Worm (Caenorhabditis elegans) whole organism, L2 larva: ENCODE measurements around the gene C17H12.37.
A peak's percentile ranks its signal among the peaks of the same experiment; 100 is the strongest.

Experiments used
- C34F6.9 ChIP-seq: fragments of 150-350 bp; optimal IDR thresholded peaks from 2 replicates; lab custom pipeline; 2014; ENCODE audit warnings: missing biosample characterization, missing genetic modification characterization
- F13H6.1 ChIP-seq: sonication (generic microtip); optimal IDR thresholded peaks from 2 replicates; lab custom pipeline; 2016; ENCODE audit warnings: missing genetic modification characterization, missing compliant biosample characterization
- Y55F3AM.14 ChIP-seq: fragments of 200-800 bp; sonication (Bioruptor generic); optimal IDR thresholded peaks from 2 replicates; lab custom pipeline; 2018; ENCODE audit warnings: mild to moderate bottlenecking, missing genetic modification characterization, missing compliant biosample characterization
- ZK546.5 ChIP-seq: sonication (generic microtip); optimal IDR thresholded peaks from 2 replicates; lab custom pipeline; 2017; ENCODE audit warnings: missing biosample characterization, missing genetic modification characterization
- alr-1 ChIP-seq: fragments of 150-350 bp; optimal IDR thresholded peaks from 2 replicates; lab custom pipeline; 2014; ENCODE audit warnings: missing biosample characterization, missing genetic modification characterization
- aly-2 ChIP-seq: fragments of 150-350 bp; optimal IDR thresholded peaks from 2 replicates; lab custom pipeline; 2014; ENCODE audit warnings: missing biosample characterization, missing genetic modification characterization
- ama-1 ChIP-seq: fragments of 150-350 bp; optimal IDR thresholded peaks from 2 replicates; lab custom pipeline; 2018; ENCODE audit warnings: inconsistent platforms
- blmp-1 ChIP-seq: sonication (generic microtip); optimal IDR thresholded peaks from 2 replicates; lab custom pipeline; 2017; ENCODE audit warnings: missing genetic modification characterization, mild to moderate bottlenecking, missing compliant biosample characterization, antibody characterized with exemption, moderate library complexity; ENCODE audit not compliant: insufficient read depth
- ceh-16 ChIP-seq: fragments of 150-350 bp; optimal IDR thresholded peaks from 2 replicates; lab custom pipeline; 2014; ENCODE audit warnings: missing biosample characterization, missing genetic modification characterization
- ceh-82 ChIP-seq: fragments of 150-350 bp; optimal IDR thresholded peaks from 2 replicates; lab custom pipeline; 2014; ENCODE audit warnings: missing biosample characterization, missing genetic modification characterization
- crh-2 ChIP-seq: sonication (generic microtip); optimal IDR thresholded peaks from 2 replicates; lab custom pipeline; 2017; ENCODE audit warnings: missing biosample characterization, missing genetic modification characterization
- dmd-4 ChIP-seq: sonication (generic microtip); optimal IDR thresholded peaks from 2 replicates; lab custom pipeline; 2017; ENCODE audit warnings: missing biosample characterization, missing genetic modification characterization
- egl-27 ChIP-seq: sonication (generic microtip); optimal IDR thresholded peaks from 3 replicates; lab custom pipeline; 2017; ENCODE audit warnings: missing biosample characterization, missing genetic modification reagents, missing genetic modification characterization
- elt-1 ChIP-seq: fragments of 150-350 bp; optimal IDR thresholded peaks from 2 replicates; lab custom pipeline; 2014; ENCODE audit warnings: missing biosample characterization, missing genetic modification characterization
- fos-1 ChIP-seq: fragments of 150-350 bp; optimal IDR thresholded peaks from 2 replicates; lab custom pipeline; 2014; ENCODE audit warnings: missing biosample characterization, missing genetic modification characterization
- gmeb-1 ChIP-seq: fragments of 150-350 bp; optimal IDR thresholded peaks from 2 replicates; lab custom pipeline; 2014; ENCODE audit warnings: missing biosample characterization, missing genetic modification characterization
- lin-11 ChIP-seq: fragments of 150-350 bp; sonication (generic microtip); optimal IDR thresholded peaks from 2 replicates; lab custom pipeline; 2014; ENCODE audit warnings: missing biosample characterization, missing genetic modification characterization, inconsistent platforms, mixed read lengths
- lin-13 ChIP-seq: fragments of 150-350 bp; optimal IDR thresholded peaks from 2 replicates; lab custom pipeline; 2014; ENCODE audit warnings: missing biosample characterization, missing genetic modification reagents, missing genetic modification characterization
- lin-39 ChIP-seq: fragments of 150-350 bp; optimal IDR thresholded peaks from 2 replicates; lab custom pipeline; 2014; ENCODE audit warnings: missing biosample characterization, missing genetic modification reagents, missing genetic modification characterization
- lsy-2 ChIP-seq, 2 experiments: fragments of 150-350 bp in 1 of 2; sonication (generic microtip) in 1 of 2; optimal IDR thresholded peaks; 2 replicates each; lab custom pipeline; 2014 to 2017; ENCODE audit warnings: missing biosample characterization in 2 of 2, missing genetic modification characterization in 2 of 2
- mab-5 ChIP-seq: fragments of 150-350 bp; optimal IDR thresholded peaks from 2 replicates; lab custom pipeline; 2014; ENCODE audit warnings: missing biosample characterization, missing genetic modification characterization
- mbf-1 ChIP-seq: sonication (generic microtip); optimal IDR thresholded peaks from 2 replicates; lab custom pipeline; 2017; ENCODE audit warnings: missing biosample characterization, missing genetic modification characterization
- mdl-1 ChIP-seq, 2 experiments: fragments of 150-350 bp in 1 of 2; sonication (generic microtip) in 1 of 2; optimal IDR thresholded peaks; 2 replicates each; lab custom pipeline; 2017; ENCODE audit warnings: missing biosample characterization in 2 of 2, missing genetic modification characterization in 2 of 2
- nhr-10 ChIP-seq: sonication (generic microtip); optimal IDR thresholded peaks from 2 replicates; lab custom pipeline; 2017; ENCODE audit warnings: missing biosample characterization, missing genetic modification characterization
- nhr-11 ChIP-seq: fragments of 150-350 bp; optimal IDR thresholded peaks from 2 replicates; lab custom pipeline; 2014; ENCODE audit warnings: missing biosample characterization, missing genetic modification characterization
- nhr-12 ChIP-seq: fragments of 150-350 bp; optimal IDR thresholded peaks from 2 replicates; lab custom pipeline; 2014; ENCODE audit warnings: missing biosample characterization, missing genetic modification characterization
- nhr-129 ChIP-seq: fragments of 150-350 bp; optimal IDR thresholded peaks from 2 replicates; lab custom pipeline; 2014; ENCODE audit warnings: missing biosample characterization, missing genetic modification characterization
- nhr-21 ChIP-seq: fragments of 150-350 bp; optimal IDR thresholded peaks from 2 replicates; lab custom pipeline; 2014; ENCODE audit warnings: missing biosample characterization, missing genetic modification characterization
- nhr-237 ChIP-seq: fragments of 150-350 bp; optimal IDR thresholded peaks from 2 replicates; lab custom pipeline; 2014; ENCODE audit warnings: missing biosample characterization, missing genetic modification characterization
- nhr-25 ChIP-seq: fragments of 150-350 bp; sonication (generic microtip); optimal IDR thresholded peaks from 3 replicates; lab custom pipeline; 2014; ENCODE audit warnings: missing biosample characterization, missing genetic modification characterization
- nhr-6 ChIP-seq: fragments of 150-350 bp; optimal IDR thresholded peaks from 2 replicates; lab custom pipeline; 2014; ENCODE audit warnings: missing biosample characterization, missing genetic modification characterization
- nhr-77 ChIP-seq: fragments of 150-350 bp; optimal IDR thresholded peaks from 2 replicates; lab custom pipeline; 2014; ENCODE audit warnings: missing biosample characterization, missing genetic modification characterization
- peb-1 ChIP-seq: fragments of 150-350 bp; optimal IDR thresholded peaks from 2 replicates; lab custom pipeline; 2014; ENCODE audit warnings: missing biosample characterization, missing genetic modification characterization
- skn-1 ChIP-seq: sonication (generic microtip); optimal IDR thresholded peaks from 2 replicates; lab custom pipeline; 2017; ENCODE audit warnings: missing biosample characterization, missing genetic modification characterization
- sma-3 ChIP-seq: sonication (generic microtip); optimal IDR thresholded peaks from 2 replicates; lab custom pipeline; 2016; ENCODE audit warnings: missing genetic modification reagents, missing genetic modification characterization, missing compliant biosample characterization
- sma-9 ChIP-seq, 2 experiments: fragments of 150-350 bp in 1 of 2; sonication (generic microtip) in 1 of 2; optimal IDR thresholded peaks; 2 replicates each; lab custom pipeline; 2014 to 2016; ENCODE audit warnings: missing genetic modification characterization in 2 of 2, mild to moderate bottlenecking in 1 of 2, missing biosample characterization in 1 of 2, missing compliant biosample characterization in 1 of 2, missing genetic modification reagents in 1 of 2, moderate library complexity in 1 of 2
- snpc-4 ChIP-seq: fragments of 150-350 bp; optimal IDR thresholded peaks from 2 replicates; lab custom pipeline; 2014; ENCODE audit warnings: missing biosample characterization, missing genetic modification characterization
- unc-39 ChIP-seq: fragments of 150-350 bp; optimal IDR thresholded peaks from 2 replicates; lab custom pipeline; 2014; ENCODE audit warnings: missing biosample characterization, missing genetic modification characterization
- unc-55 ChIP-seq: fragments of 150-350 bp; sonication (generic microtip); optimal IDR thresholded peaks from 3 replicates; lab custom pipeline; 2014; ENCODE audit warnings: missing biosample characterization, missing genetic modification reagents, missing genetic modification characterization
- unc-62 ChIP-seq: fragments of 150-350 bp; optimal IDR thresholded peaks from 2 replicates; lab custom pipeline; 2014; ENCODE audit warnings: missing biosample characterization, missing genetic modification reagents, missing genetic modification characterization
- zag-1 ChIP-seq: fragments of 150-350 bp; optimal IDR thresholded peaks from 2 replicates; lab custom pipeline; 2014; ENCODE audit warnings: missing biosample characterization, missing genetic modification characterization
- ztf-1 ChIP-seq: fragments of 200-800 bp; sonication (Bioruptor generic); conservative IDR thresholded peaks from 2 replicates; pipeline ENCODE4 v1.3.6; 2022; ENCODE audit warnings: missing genetic modification characterization, missing compliant biosample characterization
- ztf-11 ChIP-seq: sonication (generic microtip); optimal IDR thresholded peaks from 2 replicates; lab custom pipeline; 2017; ENCODE audit warnings: missing biosample characterization, missing genetic modification characterization
- ztf-4 ChIP-seq: fragments of 150-350 bp; optimal IDR thresholded peaks from 2 replicates; lab custom pipeline; 2014; ENCODE audit warnings: missing biosample characterization, missing genetic modification characterization

Gene C17H12.37

DNA sequence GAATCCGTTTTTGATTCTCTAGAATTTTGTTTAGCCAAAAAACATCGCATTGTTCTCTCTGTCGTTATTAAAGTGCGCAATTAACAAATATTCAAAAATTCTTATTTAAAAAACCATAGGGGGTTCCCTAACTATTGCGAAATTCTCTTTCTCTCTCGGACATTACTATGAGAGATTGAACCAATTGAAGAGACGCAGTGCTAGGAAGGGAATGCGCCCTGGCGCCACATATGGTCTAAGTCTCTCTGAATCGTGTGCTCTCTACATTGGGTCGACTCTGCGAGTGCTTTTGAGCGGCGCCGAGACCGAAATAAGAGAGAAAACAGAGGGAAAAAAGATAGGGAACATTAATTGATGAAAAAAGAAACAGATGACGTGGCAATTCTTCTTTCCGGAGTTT, 19.0 kb upstream of the C17H12.37 start (continued):
- TF ChIP-seq nhr-21 (tag; lab: Kevin White, UChicago) (no peak), peb-1 (tag; lab: Kevin White, UChicago) (no peak), elt-1 (no peak), sma-3 (GFP tag; lab: Kevin White, UChicago) (peak; percentile 62), alr-1 (tag; lab: Kevin White, UChicago) (no peak), gmeb-1 (peak; percentile 59), mdl-1 (tag; optimal IDR thresholded peaks at IDR 0.05; lab: Kevin White, UChicago) (peak in 1 of 2 experiments; percentile 20), nhr-6 (peak; percentile 16), egl-27 (tag; lab: Kevin White, UChicago) (peak; percentile 52), zag-1 (peak; percentile 2)
- TF ChIP-seq, all 48 proteins: peak for 22

DNA sequence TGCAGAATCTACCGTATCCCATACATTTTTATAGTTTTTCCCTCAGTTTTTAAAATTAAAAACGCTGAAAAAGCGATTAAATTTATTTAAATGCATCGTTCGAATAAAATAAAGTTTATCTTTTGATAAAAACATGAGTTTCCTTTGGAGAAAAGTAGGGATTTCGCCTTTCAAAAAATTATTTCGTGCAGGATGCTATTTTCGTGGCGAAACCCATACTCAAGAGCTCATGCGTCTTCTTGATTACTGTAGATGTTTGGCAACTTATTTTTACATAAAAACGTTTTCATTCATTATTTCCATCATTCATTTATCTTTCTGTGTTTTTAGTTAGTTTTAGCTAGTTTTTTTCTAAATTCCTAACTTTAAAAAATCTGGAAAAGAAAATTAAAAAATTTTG, 15.0 kb upstream of the C17H12.37 start:
- no peak for TF ChIP-seq mab-5 (tag; lab: Kevin White, UChicago)
- no peak for TF ChIP-seq ztf-1 (GFP tag; lab: Robert Waterston, UW)
- TF ChIP-seq unc-62 (GFP tag; lab: Kevin White, UChicago), result no peak
- TF ChIP-seq fos-1 (tag; lab: Kevin White, UChicago), result no peak
- TF ChIP-seq nhr-77, result no peak
- TF ChIP-seq ceh-82 (tag; lab: Kevin White, UChicago), result no peak
- no peak for TF ChIP-seq lin-39 (tag; lab: Kevin White, UChicago)
- TF ChIP-seq nhr-237 (tag; lab: Kevin White, UChicago), result no peak
- no peak for TF ChIP-seq mbf-1 (tag; lab: Kevin White, UChicago)
- no peak for TF ChIP-seq nhr-21 (tag; lab: Kevin White, UChicago)
- no peak for TF ChIP-seq peb-1 (tag; lab: Kevin White, UChicago)
- TF ChIP-seq nhr-25, result no peak
- TF ChIP-seq unc-55 (GFP tag; lab: Kevin White, UChicago), result no peak
- no peak for TF ChIP-seq alr-1 (tag; lab: Kevin White, UChicago)
- no peak for TF ChIP-seq nhr-11 (tag; lab: Kevin White, UChicago)
- no peak for TF ChIP-seq ZK546.5 (tag; lab: Kevin White, UChicago)
- TF ChIP-seq aly-2 (tag; lab: Kevin White, UChicago), result no peak
- TF ChIP-seq mdl-1 (tag; optimal IDR thresholded peaks at IDR 0.05; lab: Kevin White, UChicago), result no peak
- TF ChIP-seq, all 48 proteins: peak for 0

DNA sequence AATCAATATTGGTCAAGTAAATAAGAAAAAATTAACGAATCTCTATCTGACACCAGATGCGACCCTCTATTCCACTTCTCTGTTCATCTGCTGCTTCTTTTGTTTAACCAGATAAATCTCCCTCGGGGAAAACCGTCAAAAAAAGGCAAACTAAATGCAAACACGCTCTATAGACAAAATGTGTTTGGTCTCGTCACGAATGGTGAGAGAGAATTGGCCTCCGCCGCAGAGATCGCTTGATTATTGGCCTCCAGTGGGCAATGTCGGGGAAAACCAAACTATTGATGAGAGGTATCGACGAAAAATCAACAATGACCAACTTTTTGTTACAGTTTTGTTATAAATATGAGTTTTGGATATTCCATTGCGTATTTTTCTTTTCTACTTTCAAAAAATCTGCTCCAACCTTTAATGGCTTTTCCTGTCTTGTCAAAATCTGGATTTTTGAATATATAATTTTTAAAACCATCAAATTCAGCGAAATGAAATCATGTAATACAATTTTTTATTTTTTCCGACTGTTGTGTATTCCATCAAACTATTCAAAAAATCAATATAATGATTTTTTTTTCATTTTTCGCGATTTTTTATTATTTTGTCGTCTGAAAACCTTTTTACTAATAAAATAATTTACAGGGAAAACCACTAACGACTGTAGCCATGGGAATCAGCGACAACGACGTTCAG, 14.3 kb upstream of the C17H12.37 start, which contains the start of the genes C17H12.2 and vha-8:
Gene C17H12.2 (minus strand): TSS at position 51 of the 687 bp plus-strand sequence.
Gene vha-8 (plus strand): TSS at position 637 of the 687 bp plus-strand sequence.
- TF ChIP-seq nhr-11 (tag; lab: Kevin White, UChicago), result no peak
- TF ChIP-seq lin-39 (tag; lab: Kevin White, UChicago), result no peak
- TF ChIP-seq nhr-77, result peak; percentile 55
- TF ChIP-seq elt-1, result no peak
- peak; percentile 90 for TF ChIP-seq sma-9 (GFP tag; optimal IDR thresholded peaks at IDR 0.05; lab: Kevin White, UChicago)
- no peak for TF ChIP-seq sma-9 (tag; optimal IDR thresholded peaks at IDR 0.05; lab: Kevin White, UChicago)
- no peak for TF ChIP-seq peb-1 (tag; lab: Kevin White, UChicago)
- TF ChIP-seq mdl-1 (tag; optimal IDR thresholded peaks at IDR 0.05; lab: Kevin White, UChicago), result peak in 1 of 2 experiments; percentile 49
- TF ChIP-seq snpc-4, result peak; percentile 89
- peak; percentile 83 for TF ChIP-seq gmeb-1
- TF ChIP-seq nhr-21 (tag; lab: Kevin White, UChicago), result peak; percentile 89
- TF ChIP-seq nhr-25, result peak; percentile 93
- TF ChIP-seq nhr-10 (tag; lab: Kevin White, UChicago), result no peak
- TF ChIP-seq unc-39 (tag; lab: Kevin White, UChicago), result no peak
- peak; percentile 82 for TF ChIP-seq lin-11 (tag; lab: Kevin White, UChicago)
- peak; percentile 58 for TF ChIP-seq ceh-82 (tag; lab: Kevin White, UChicago)
- TF ChIP-seq nhr-237 (tag; lab: Kevin White, UChicago), result no peak
- TF ChIP-seq mab-5 (tag; lab: Kevin White, UChicago), result peak; percentile 91
- peak; percentile 93 for TF ChIP-seq lin-13
- TF ChIP-seq ztf-4 (tag; lab: Kevin White, UChicago), result peak; percentile 87
- peak; percentile 61 for TF ChIP-seq egl-27 (tag; lab: Kevin White, UChicago)
- TF ChIP-seq ZK546.5 (tag; lab: Kevin White, UChicago), result peak; percentile 43
- TF ChIP-seq C34F6.9 (tag; lab: Kevin White, UChicago), result peak; percentile 99
- TF ChIP-seq aly-2 (tag; lab: Kevin White, UChicago), result no peak
- no peak for TF ChIP-seq dmd-4 (tag; lab: Kevin White, UChicago)
- peak; percentile 80 for TF ChIP-seq ama-1 (lab: Kevin White, UChicago)
- peak; percentile 8 for TF ChIP-seq nhr-12 (tag; lab: Kevin White, UChicago)
- TF ChIP-seq nhr-6, result peak; percentile 88
- TF ChIP-seq mbf-1 (tag; lab: Kevin White, UChicago), result no peak
- TF ChIP-seq crh-2 (tag; lab: Kevin White, UChicago), result peak; percentile 96
- TF ChIP-seq nhr-129 (tag; lab: Kevin White, UChicago), result peak; percentile 98
- no peak for TF ChIP-seq unc-62 (GFP tag; lab: Kevin White, UChicago)
- TF ChIP-seq sma-3 (GFP tag; lab: Kevin White, UChicago), result peak; percentile 92
- TF ChIP-seq Y55F3AM.14 (GFP tag; lab: Kevin White, UChicago), result no peak
- peak; percentile 36 for TF ChIP-seq skn-1
- TF ChIP-seq ceh-16, result peak; percentile 72
- TF ChIP-seq blmp-1, result peak; percentile 67
- TF ChIP-seq ztf-11 (tag; lab: Kevin White, UChicago), result peak; percentile 57
- peak; percentile 98 for TF ChIP-seq fos-1 (tag; lab: Kevin White, UChicago)
- peak; percentile 17 for TF ChIP-seq alr-1 (tag; lab: Kevin White, UChicago)
- TF ChIP-seq lsy-2 (tag; optimal IDR thresholded peaks at IDR 0.05; lab: Kevin White, UChicago), result peak; percentile 73 to 94
- TF ChIP-seq F13H6.1 (tag; lab: Kevin White, UChicago), result peak; percentile 92
- no peak for TF ChIP-seq ztf-1 (GFP tag; lab: Robert Waterston, UW)
